Worm (Caenorhabditis elegans) whole organism, L4/young adult: ENCODE measurements around the gene pptr-2.

Source experiments
- W03F9.2 ChIP-seq: fragments of 150-350 bp; optimal IDR thresholded peaks from 2 replicates; lab custom pipeline; 2014; ENCODE audit warnings: missing biosample characterization, missing genetic modification characterization
- dao-5 ChIP-seq: sonication (generic microtip); optimal IDR thresholded peaks from 2 replicates; lab custom pipeline; 2016; ENCODE audit warnings: missing genotype, missing genetic modification characterization, moderate library complexity, missing compliant biosample characterization
- him-1 ChIP-seq: sonication (generic microtip); optimal IDR thresholded peaks from 2 replicates; lab custom pipeline; 2016; ENCODE audit warnings: missing genotype, missing genetic modification reagents, missing genetic modification characterization, missing compliant biosample characterization

Gene pptr-2

DNA sequence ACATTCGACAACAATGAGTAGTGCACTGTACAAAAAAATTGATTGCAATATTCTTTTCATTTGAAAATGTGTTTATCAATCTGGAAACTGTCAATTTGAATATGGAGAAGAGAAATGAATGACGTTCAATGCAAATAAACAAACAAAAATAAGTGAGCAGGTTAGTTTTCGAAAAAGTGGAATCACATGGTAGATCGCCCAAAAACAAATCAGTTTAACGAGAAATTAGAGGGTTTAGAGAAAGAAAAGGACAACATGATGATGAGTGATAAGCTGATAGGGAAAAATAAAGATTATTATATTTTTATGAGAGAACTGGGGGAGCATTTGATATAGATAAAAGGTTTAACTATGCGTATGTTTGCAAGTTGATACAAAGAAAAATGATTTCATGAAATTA, 34.5 kb upstream of the pptr-2 start, which contains the start of gene T04C12.8:
Gene T04C12.8 (minus strand): TSS at position 82 of the 400 bp plus-strand sequence.
- TF ChIP-seq W03F9.2: peak; percentile 51
- TF ChIP-seq him-1 (tag; lab: Kevin White, UChicago): no peak

- TF ChIP-seq dao-5 (no peak), him-1 (tag; lab: Kevin White, UChicago) (no peak), W03F9.2 (no peak)
These were observed 30.8 kb upstream of the pptr-2 start, which contains the start of gene nlp-80 for ce11 chrV:11065513-11065912. nlp-80 (minus strand) TSS chrV:11065613.

ce11 chrV:11063115-11063514, 28.4 kb upstream of the pptr-2 start, which contains the start of gene T04C12.9:
T04C12.9 (minus strand) TSS chrV:11063215.
- TF ChIP-seq dao-5 (no peak), him-1 (tag; lab: Kevin White, UChicago) (no peak), W03F9.2 (no peak)

DNA sequence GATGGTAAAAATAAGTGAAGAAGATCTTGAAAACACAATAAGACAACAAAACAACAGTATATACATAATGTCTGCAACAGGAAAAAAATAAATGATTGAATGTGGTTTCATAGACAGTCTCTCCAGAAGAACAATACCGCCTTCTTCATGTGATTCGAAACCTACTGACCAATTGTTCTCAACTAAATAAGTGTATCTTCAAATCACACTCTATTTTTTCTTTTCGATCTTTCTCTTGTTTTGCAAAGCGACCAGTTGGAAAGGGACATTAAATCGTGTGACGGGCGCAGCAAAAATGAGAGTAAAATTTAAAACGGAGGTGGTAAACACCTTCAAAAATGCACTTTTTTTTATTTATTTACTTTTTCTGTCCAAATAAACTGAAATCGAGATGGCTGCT, 27.2 kb upstream of the pptr-2 start:
- TF ChIP-seq dao-5 (no peak), W03F9.2 (no peak), him-1 (tag; lab: Kevin White, UChicago) (no peak)

DNA sequence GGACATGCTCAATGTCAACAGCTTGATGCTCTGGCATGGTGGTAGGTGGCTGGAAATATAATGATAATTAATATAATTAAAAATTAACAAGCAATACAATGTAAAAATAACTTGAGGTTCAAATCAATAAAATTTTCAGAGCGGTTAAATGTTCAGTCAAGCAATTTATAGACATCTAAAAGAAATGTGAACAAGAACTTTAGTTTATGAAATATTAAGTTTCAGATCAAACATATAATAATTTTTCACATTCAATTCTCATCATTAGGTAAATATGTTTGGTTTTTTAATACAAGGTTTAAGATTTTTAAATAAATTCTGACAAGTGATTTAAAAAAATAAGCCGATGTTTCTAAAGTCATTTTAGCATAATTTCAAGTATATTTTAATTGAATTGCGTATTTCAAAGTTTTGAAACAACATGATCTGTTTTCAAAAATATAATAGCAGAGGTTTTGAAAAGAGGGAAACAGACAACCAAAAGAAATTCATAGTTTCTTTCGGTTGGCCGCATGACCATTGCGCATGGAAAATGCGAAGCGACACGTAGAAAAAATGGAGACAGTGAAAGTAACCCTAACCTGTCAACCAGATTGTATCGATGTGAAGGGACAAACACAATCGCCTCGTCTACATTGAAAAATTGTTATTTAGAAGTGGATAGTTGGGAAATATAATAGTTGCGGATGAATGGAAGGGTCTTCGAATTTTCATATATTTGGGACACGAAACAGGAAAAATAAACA, 25.7 kb upstream of the pptr-2 start, which contains the start of gene T04C12.11:
Gene T04C12.11 (minus strand): TSS at position 51 of the 746 bp plus-strand sequence.
- no peak for TF ChIP-seq W03F9.2
- no peak for TF ChIP-seq dao-5

DNA sequence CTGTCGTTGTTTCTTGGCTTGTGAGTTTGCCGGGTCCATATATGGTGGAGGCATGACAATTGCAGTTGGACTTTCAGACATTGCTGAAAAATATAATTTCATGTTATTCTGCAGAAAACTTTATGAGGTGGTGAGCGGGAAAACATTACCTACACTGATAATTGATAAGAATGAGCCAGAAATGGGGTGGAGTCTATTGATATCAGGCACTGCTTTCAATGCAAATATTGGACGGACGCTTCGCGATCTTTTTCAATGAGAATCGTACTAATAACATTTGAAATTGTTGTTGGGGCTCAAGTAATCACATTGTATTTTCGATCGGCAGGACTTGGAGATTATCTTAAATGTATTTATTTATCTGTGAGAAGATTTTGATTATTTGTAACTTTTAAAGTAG, 24.4 kb upstream of the pptr-2 start, which contains the start of gene T04C12.1:
Gene T04C12.1 (minus strand): TSS at position 90 of the 400 bp plus-strand sequence.
- TF ChIP-seq W03F9.2 (no peak), dao-5 (no peak), him-1 (tag; lab: Kevin White, UChicago) (no peak)

ce11 chrV:11057043-11057442, 22.3 kb upstream of the pptr-2 start, which contains the start of gene srh-75:
srh-75 (minus strand) TSS chrV:11057143.
- TF ChIP-seq W03F9.2 (no peak), him-1 (tag; lab: Kevin White, UChicago) (no peak), dao-5 (no peak)

ce11 chrV:11056484-11056883, 21.8 kb upstream of the pptr-2 start:
- no peak for TF ChIP-seq him-1 (tag; lab: Kevin White, UChicago)
- no peak for TF ChIP-seq dao-5

DNA sequence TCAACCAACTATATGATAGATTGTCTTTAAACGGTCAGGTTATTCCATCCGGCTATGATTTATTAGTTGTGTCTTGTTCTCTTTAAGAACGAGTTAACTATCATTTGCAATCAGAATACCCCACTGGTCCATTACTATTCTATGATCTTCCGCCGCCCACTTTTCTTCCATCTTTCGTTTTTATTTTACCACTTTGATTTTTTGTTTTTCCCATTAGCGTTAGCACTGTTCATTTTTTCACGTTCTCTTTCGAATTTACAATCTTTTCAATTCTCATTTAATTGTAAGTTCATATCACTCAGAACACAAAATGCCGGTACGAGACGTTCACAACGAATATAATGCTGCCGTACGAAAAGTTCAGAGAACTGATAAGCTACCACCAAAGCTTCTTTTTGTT, 19.1 kb upstream of the pptr-2 start, which contains the start of gene T04C12.7:
Gene T04C12.7 (plus strand): TSS at position 301 of the 400 bp plus-strand sequence.
- TF ChIP-seq him-1 (tag; lab: Kevin White, UChicago) (no peak), dao-5 (no peak), W03F9.2 (no peak)

DNA sequence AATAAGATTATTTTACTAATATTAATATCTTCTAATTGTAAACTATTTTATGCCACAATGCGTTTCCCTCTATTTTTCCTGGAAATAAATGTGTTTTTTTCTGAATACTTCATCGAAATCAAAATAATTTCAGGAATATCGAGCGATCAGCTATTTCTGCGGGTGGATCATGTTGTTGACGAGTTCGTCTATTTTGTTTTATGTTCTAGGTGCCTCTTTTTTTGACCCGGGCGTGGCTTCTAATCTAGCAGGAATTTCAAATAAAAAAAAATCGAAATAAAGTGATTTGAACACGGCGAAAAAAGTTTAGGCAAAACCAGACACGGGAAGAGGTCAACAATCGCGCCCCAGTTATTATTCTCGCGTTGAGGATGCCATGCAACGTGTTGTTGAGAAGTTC, 17.2 kb upstream of the pptr-2 start, which contains the start of gene T04C12.33:
Gene T04C12.33 (plus strand): TSS at position 301 of the 400 bp plus-strand sequence.
- TF ChIP-seq dao-5: no peak
- no peak for TF ChIP-seq W03F9.2
- no peak for TF ChIP-seq him-1 (tag; lab: Kevin White, UChicago)

DNA sequence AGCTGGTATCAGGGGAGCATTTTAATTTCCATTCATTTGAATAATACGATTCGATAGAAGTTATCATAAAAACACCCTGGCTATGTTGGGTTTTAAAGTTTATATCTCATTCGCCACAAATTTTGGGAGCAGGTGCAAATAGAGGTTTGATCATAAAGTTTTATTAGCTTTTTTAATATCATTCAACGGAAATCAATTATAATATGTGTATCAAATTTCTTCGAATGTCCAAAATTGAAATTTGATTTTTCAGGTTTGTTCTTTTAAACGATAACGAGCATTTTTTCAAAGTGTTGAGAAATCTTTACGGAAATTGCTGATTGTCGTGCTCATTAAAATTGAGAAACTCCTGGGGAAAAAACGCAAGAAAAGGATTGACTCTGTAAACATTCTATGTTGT, 13.9 kb upstream of the pptr-2 start, which contains the start of gene srh-74:
Gene srh-74 (minus strand): TSS at position 101 of the 400 bp plus-strand sequence.
- TF ChIP-seq W03F9.2 (no peak), dao-5 (no peak), him-1 (tag; lab: Kevin White, UChicago) (no peak)

ce11 chrV:11046730-11047129, 12.0 kb upstream of the pptr-2 start, which contains the start of gene dhs-18:
dhs-18 (minus strand) TSS chrV:11046833.
- no peak for TF ChIP-seq him-1 (tag; lab: Kevin White, UChicago)
- TF ChIP-seq W03F9.2: no peak
- no peak for TF ChIP-seq dao-5

ce11 chrV:11043767-11044166, 9.0 kb upstream of the pptr-2 start, which contains the start of gene C45B11.6:
C45B11.6 (plus strand) TSS chrV:11044067.
- TF ChIP-seq W03F9.2 (no peak), dao-5 (no peak), him-1 (tag; lab: Kevin White, UChicago) (no peak)

- TF ChIP-seq him-1 (tag; lab: Kevin White, UChicago): no peak
- TF ChIP-seq W03F9.2: no peak
These were observed 7.8 kb upstream of the pptr-2 start, which contains the start of gene C45B11.2 for ce11 chrV:11042538-11042937. C45B11.2 (plus strand) TSS chrV:11042710.

DNA sequence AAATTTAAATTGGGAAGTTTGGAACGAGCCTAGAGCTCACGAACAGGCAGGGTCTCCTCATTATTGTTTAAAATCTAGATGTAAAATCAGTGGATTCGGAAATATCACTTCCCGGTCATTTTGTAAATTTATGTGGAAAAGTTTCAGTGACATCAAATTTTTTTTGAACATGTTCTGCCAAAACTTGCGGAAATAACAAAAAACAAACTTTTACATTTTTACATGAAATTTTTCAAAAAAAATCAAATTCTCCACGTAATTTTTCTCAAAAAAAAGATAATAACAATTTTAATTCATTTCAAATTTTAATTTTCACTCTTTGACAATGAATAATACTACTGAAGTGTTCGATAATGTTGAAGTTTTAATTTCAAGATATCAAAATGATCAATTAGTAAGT, 6.8 kb upstream of the pptr-2 start, which contains the start of gene C45B11.5:
Gene C45B11.5 (plus strand): TSS at position 301 of the 400 bp plus-strand sequence.
- TF ChIP-seq him-1 (tag; lab: Kevin White, UChicago) (no peak), dao-5 (no peak), W03F9.2 (no peak)
